Worm (Caenorhabditis elegans) whole organism, midembryonic: Measurements from ENCODE around the gene F47C12.6.

Experiments
- T22C8.4 ChIP-seq: fragments of 200-800 bp; sonication (Bioruptor generic); IDR thresholded peaks from 2 replicates; pipeline ENCODE4 v1.3.6; 2022; ENCODE audit warnings: missing genetic modification characterization, missing compliant biosample characterization
- cog-1 ChIP-seq: sonication (generic microtip); optimal IDR thresholded peaks from 2 replicates; lab custom pipeline; 2016; ENCODE audit warnings: missing genetic modification characterization, missing compliant biosample characterization
- flt-1 ChIP-seq: fragments of 200-800 bp; sonication (Bioruptor generic); IDR thresholded peaks from 2 replicates; pipeline ENCODE4 v1.3.6; 2022; ENCODE audit warnings: missing genetic modification characterization, missing compliant biosample characterization
- klf-2 ChIP-seq: fragments of 200-800 bp; sonication (Bioruptor generic); conservative IDR thresholded peaks from 2 replicates; pipeline ENCODE4 v1.3.6; 2022; ENCODE audit warnings: missing genetic modification reagents, missing genetic modification characterization, missing compliant biosample characterization
- med-1 ChIP-seq: sonication (generic microtip); optimal IDR thresholded peaks from 2 replicates; lab custom pipeline; 2017; ENCODE audit warnings: missing genetic modification characterization, mild to moderate bottlenecking, missing compliant biosample characterization, antibody characterized with exemption, missing genetic modification reagents; ENCODE audit not compliant: insufficient read depth
- ref-1 ChIP-seq: fragments of 200-800 bp; sonication (Bioruptor generic); conservative IDR thresholded peaks from 2 replicates; pipeline ENCODE4 v1.3.6; 2022; ENCODE audit warnings: missing genetic modification reagents, missing genetic modification characterization, missing compliant biosample characterization
- tab-1 ChIP-seq: fragments of 200-800 bp; sonication (Bioruptor generic); IDR thresholded peaks from 2 replicates; pipeline ENCODE4 v1.3.6; 2022; ENCODE audit warnings: missing genetic modification characterization, missing compliant biosample characterization
- ztf-23 ChIP-seq: fragments of 200-800 bp; sonication (Bioruptor generic); IDR thresholded peaks from 2 replicates; pipeline ENCODE4 v1.3.6; 2022; ENCODE audit warnings: missing genetic modification reagents, missing genetic modification characterization, missing compliant biosample characterization
- ztf-29 ChIP-seq: fragments of 200-800 bp; sonication (Bioruptor generic); IDR thresholded peaks from 2 replicates; pipeline ENCODE4 v1.3.6; 2022; ENCODE audit warnings: missing genetic modification reagents, missing genetic modification characterization, missing compliant biosample characterization

The F47C12.6 gene

ce11 chrIV:3993292-3993691, at the start of gene F47C12.6:
F47C12.6 (minus strand) TSS chrIV:3993392.
- TF ChIP-seq med-1 (GFP tag; lab: Kevin White, UChicago) (no peak), tab-1 (GFP tag; lab: Robert Waterston, UW) (no peak), flt-1 (GFP tag; lab: Robert Waterston, UW) (no peak), ref-1 (GFP tag; lab: Robert Waterston, UW) (no peak), ztf-23 (GFP tag; lab: Robert Waterston, UW) (no peak), ztf-29 (GFP tag; lab: Robert Waterston, UW) (no peak), klf-2 (GFP tag; lab: Robert Waterston, UW) (no peak), cog-1 (tag; lab: Kevin White, UChicago) (no peak), T22C8.4 (GFP tag; lab: Robert Waterston, UW) (no peak)

ce11 chrIV:4042274-4042673, 49.1 kb upstream of the F47C12.6 start, which contains the start of gene cdc-73:
cdc-73 (plus strand) TSS chrIV:4042575.
- peak; percentile 60; the same call in 1 of the 2 replicates for TF ChIP-seq ztf-23 (GFP tag; lab: Robert Waterston, UW)
- TF ChIP-seq ref-1 (GFP tag; lab: Robert Waterston, UW), result no peak

- TF ChIP-seq ref-1 (GFP tag; lab: Robert Waterston, UW) (no peak), med-1 (GFP tag; lab: Kevin White, UChicago) (no peak), klf-2 (GFP tag; lab: Robert Waterston, UW) (no peak), ztf-23 (GFP tag; lab: Robert Waterston, UW) (no peak), ztf-29 (GFP tag; lab: Robert Waterston, UW) (no peak), tab-1 (GFP tag; lab: Robert Waterston, UW) (no peak), flt-1 (GFP tag; lab: Robert Waterston, UW) (no peak)
Measured at ce11 chrIV:4041006-4041405, 47.8 kb upstream of the F47C12.6 start.

ce11 chrIV:4039984-4040383, 46.8 kb upstream of the F47C12.6 start, which contains the start of gene F35F11.2:
F35F11.2 (plus strand) TSS chrIV:4040284.
- no peak for TF ChIP-seq cog-1 (tag; lab: Kevin White, UChicago)
- TF ChIP-seq T22C8.4 (GFP tag; lab: Robert Waterston, UW), result no peak
- no peak for TF ChIP-seq med-1 (GFP tag; lab: Kevin White, UChicago)
- TF ChIP-seq ref-1 (GFP tag; lab: Robert Waterston, UW), result no peak
- TF ChIP-seq flt-1 (GFP tag; lab: Robert Waterston, UW), result no peak
- TF ChIP-seq ztf-29 (GFP tag; lab: Robert Waterston, UW), result no peak
- no peak for TF ChIP-seq ztf-23 (GFP tag; lab: Robert Waterston, UW)
- TF ChIP-seq tab-1 (GFP tag; lab: Robert Waterston, UW), result no peak
- TF ChIP-seq klf-2 (GFP tag; lab: Robert Waterston, UW), result no peak

- no peak for TF ChIP-seq med-1 (GFP tag; lab: Kevin White, UChicago)
- TF ChIP-seq flt-1 (GFP tag; lab: Robert Waterston, UW), result 0 out of 2 replicates have a peak, but pooled peaks have one; percentile 16
Measured at ce11 chrIV:4034883-4035282, 41.7 kb upstream of the F47C12.6 start, which contains the start of gene hlh-30. hlh-30 (minus strand) TSS chrIV:4034951.

- TF ChIP-seq med-1 (GFP tag; lab: Kevin White, UChicago), result no peak
- TF ChIP-seq flt-1 (GFP tag; lab: Robert Waterston, UW), result no peak
- no peak for TF ChIP-seq ztf-23 (GFP tag; lab: Robert Waterston, UW)
- TF ChIP-seq klf-2 (GFP tag; lab: Robert Waterston, UW), result no peak
- TF ChIP-seq tab-1 (GFP tag; lab: Robert Waterston, UW), result no peak
- TF ChIP-seq ztf-29 (GFP tag; lab: Robert Waterston, UW), result no peak
- no peak for TF ChIP-seq ref-1 (GFP tag; lab: Robert Waterston, UW)
- TF ChIP-seq cog-1 (tag; lab: Kevin White, UChicago), result no peak
- no peak for TF ChIP-seq T22C8.4 (GFP tag; lab: Robert Waterston, UW)
Measured at ce11 chrIV:4033490-4033889, 40.3 kb upstream of the F47C12.6 start.

- no peak for TF ChIP-seq ztf-23 (GFP tag; lab: Robert Waterston, UW)
- TF ChIP-seq med-1 (GFP tag; lab: Kevin White, UChicago), result no peak
- TF ChIP-seq ztf-29 (GFP tag; lab: Robert Waterston, UW), result no peak
- TF ChIP-seq T22C8.4 (GFP tag; lab: Robert Waterston, UW), result no peak
- TF ChIP-seq klf-2 (GFP tag; lab: Robert Waterston, UW), result no peak
- TF ChIP-seq tab-1 (GFP tag; lab: Robert Waterston, UW), result no peak
- TF ChIP-seq flt-1 (GFP tag; lab: Robert Waterston, UW), result no peak
- no peak for TF ChIP-seq ref-1 (GFP tag; lab: Robert Waterston, UW)
- TF ChIP-seq cog-1 (tag; lab: Kevin White, UChicago), result no peak
Measured at ce11 chrIV:4032350-4032749, 39.2 kb upstream of the F47C12.6 start.

ce11 chrIV:4030917-4031599, 37.9 kb upstream of the F47C12.6 start:
- TF ChIP-seq ref-1 (GFP tag; lab: Robert Waterston, UW) (no peak), cog-1 (tag; lab: Kevin White, UChicago) (no peak), klf-2 (GFP tag; lab: Robert Waterston, UW) (no peak), tab-1 (GFP tag; lab: Robert Waterston, UW) (no peak), T22C8.4 (GFP tag; lab: Robert Waterston, UW) (no peak), ztf-29 (GFP tag; lab: Robert Waterston, UW) (no peak), flt-1 (GFP tag; lab: Robert Waterston, UW) (no peak), ztf-23 (GFP tag; lab: Robert Waterston, UW) (no peak), med-1 (GFP tag; lab: Kevin White, UChicago) (no peak)

- TF ChIP-seq T22C8.4 (GFP tag; lab: Robert Waterston, UW) (no peak), cog-1 (tag; lab: Kevin White, UChicago) (no peak), med-1 (GFP tag; lab: Kevin White, UChicago) (no peak), flt-1 (GFP tag; lab: Robert Waterston, UW) (no peak), tab-1 (GFP tag; lab: Robert Waterston, UW) (no peak), ztf-29 (GFP tag; lab: Robert Waterston, UW) (no peak), ref-1 (GFP tag; lab: Robert Waterston, UW) (no peak), klf-2 (GFP tag; lab: Robert Waterston, UW) (no peak)
Measured at ce11 chrIV:4029288-4029687, 36.1 kb upstream of the F47C12.6 start.
